Fruit fly (Drosophila melanogaster): Measurements from ENCODE around the gene CG12713.

- TF ChIP-seq CG8301 (tag; optimal IDR thresholded peaks at IDR 0.05) (no peak), CG32121 (GFP tag; IDR thresholded peaks at IDR 0.05) (no peak)
Measured at dm6 chr3L:15837209-15837608, 4.9 kb downstream of the CG12713 start, which contains the start of gene CG15715.
